Worm (Caenorhabditis elegans): Measurements from ENCODE around the gene T28A11.19.

ce11 chrV:3260075-3260474 is 9.2 kb downstream of the T28A11.19 start, which contains the start of gene srbc-5:
- TF ChIP-seq ama-1 (optimal IDR thresholded peaks at IDR 0.05) (no peak), jun-1 (tag; optimal IDR thresholded peaks at IDR 0.05) (no peak), elt-1 (tag; optimal IDR thresholded peaks at IDR 0.05) (no peak), egl-27 (tag; optimal IDR thresholded peaks at IDR 0.05) (no peak), daf-12 (tag; optimal IDR thresholded peaks at IDR 0.05) (no peak), nhr-28 (tag; optimal IDR thresholded peaks at IDR 0.05) (no peak), aly-2 (tag; optimal IDR thresholded peaks at IDR 0.05) (no peak), nhr-237 (tag; optimal IDR thresholded peaks at IDR 0.05) (no peak), nhr-77 (tag; optimal IDR thresholded peaks at IDR 0.05) (no peak)
